Fruit fly (Drosophila melanogaster): Measurements from ENCODE around the gene CG46280.

CG46280 gene

dm6 chr3R:13012351-13012750 is 18.1 kb downstream of the CG46280 start (continued):
- TF ChIP-seq CG2875 (GFP tag; optimal IDR thresholded peaks at IDR 0.05) (no peak), pum (GFP tag; optimal IDR thresholded peaks at IDR 0.05) (peak; percentile 40), Opbp (GFP tag; IDR thresholded peaks at IDR 0.05; ENCODE audit: partially characterized antibody) (no peak), kay (GFP tag; optimal IDR thresholded peaks at IDR 0.05) (peak; percentile 80), CG14014 (GFP tag; IDR thresholded peaks at IDR 0.05) (0 out of 2 replicates have a peak, but pooled peaks have one; percentile 41), gro (GFP tag; optimal IDR thresholded peaks at IDR 0.05) (peak; percentile 61), dysf (GFP tag; IDR thresholded peaks at IDR 0.05) (peak; percentile 77), CG14860 (GFP tag; IDR thresholded peaks at IDR 0.05; ENCODE audit: partially characterized antibody) (no peak), chinmo (GFP tag; IDR thresholded peaks at IDR 0.05; ENCODE audit: partially characterized antibody) (0 out of 4 replicates have a peak, but pooled peaks have one; percentile 67), Side (GFP tag; optimal IDR thresholded peaks at IDR 0.05) (peak; percentile 55), Hr78 (GFP tag; optimal IDR thresholded peaks at IDR 0.05) (peak in 1 of 2 experiments; percentile 11), dmrt99B (tag; optimal IDR thresholded peaks at IDR 0.05) (no peak), HmgD (GFP tag; optimal IDR thresholded peaks at IDR 0.05) (peak; percentile 36), eyg (GFP tag; optimal IDR thresholded peaks at IDR 0.05) (peak; percentile 66), Mrtf (GFP tag; IDR thresholded peaks at IDR 0.05) (0 out of 3 replicates have a peak, but pooled peaks have one; percentile 23), PHDP (tag; optimal IDR thresholded peaks at IDR 0.05) (peak; percentile 38), Sry-β (GFP tag; optimal IDR thresholded peaks at IDR 0.05) (no peak), CG8359 (GFP tag; optimal IDR thresholded peaks at IDR 0.05; ENCODE audit: borderline replicate concordance) (no peak), gem (tag; optimal IDR thresholded peaks at IDR 0.05) (no peak), lbe (GFP tag; optimal IDR thresholded peaks at IDR 0.05) (peak; percentile 76), Bdp1 (GFP tag; optimal IDR thresholded peaks at IDR 0.05) (peak; percentile 51), az2 (GFP tag; optimal IDR thresholded peaks at IDR 0.05) (peak; percentile 3), tio (GFP tag; optimal IDR thresholded peaks at IDR 0.05) (no peak), cas (GFP tag; IDR thresholded peaks at IDR 0.05) (no peak), CG11247 (GFP tag; IDR thresholded peaks at IDR 0.05) (peak; percentile 65), CG2199 (GFP tag; IDR thresholded peaks at IDR 0.05) (peak; percentile 76; the same call in 1 of the 3 replicates), Scr (GFP tag; IDR thresholded peaks at IDR 0.05; ENCODE audit: partially characterized antibody) (no peak), tap (tag; optimal IDR thresholded peaks at IDR 0.05) (no peak), CG11504 (tag; optimal IDR thresholded peaks at IDR 0.05) (peak; percentile 71), HLH3B (GFP tag; IDR thresholded peaks at IDR 0.05) (peak; percentile 72), CG7271 (tag; optimal IDR thresholded peaks at IDR 0.05) (no peak), Sox102F (GFP tag; optimal IDR thresholded peaks at IDR 0.05) (no peak), Dip3 (GFP tag; optimal IDR thresholded peaks at IDR 0.05) (peak; percentile 69), Taf1 (GFP tag; IDR thresholded peaks at IDR 0.05) (no peak), bowl (GFP tag; IDR thresholded peaks at IDR 0.05) (peak; percentile 51; the same call in 1 of the 2 replicates), Rfx (GFP tag; IDR thresholded peaks at IDR 0.05) (peak; percentile 75), CG8765 (GFP tag; IDR thresholded peaks at IDR 0.05) (peak; percentile 60; the same call in 1 of the 2 replicates), sc (optimal IDR thresholded peaks at IDR 0.05) (no peak), sc (GFP tag; optimal IDR thresholded peaks at IDR 0.05) (no peak), crp (GFP tag; optimal IDR thresholded peaks at IDR 0.05) (no peak), CG10654 (GFP tag; optimal IDR thresholded peaks at IDR 0.05) (peak; percentile 16), slbo (GFP tag; IDR thresholded peaks at IDR 0.05) (peak; percentile 84), Lhr (GFP tag; optimal IDR thresholded peaks at IDR 0.05) (no peak), CG9609 (GFP tag; optimal IDR thresholded peaks at IDR 0.05) (peak; percentile 49), CG13624 (GFP tag; optimal IDR thresholded peaks at IDR 0.05) (peak; percentile 60), Sox100B (GFP tag; optimal IDR thresholded peaks at IDR 0.05) (no peak), CG10462 (GFP tag; optimal IDR thresholded peaks at IDR 0.05) (no peak), nom (GFP tag; optimal IDR thresholded peaks at IDR 0.05) (peak; percentile 75), Mad (GFP tag; optimal IDR thresholded peaks at IDR 0.05) (peak; percentile 61), Bgb (GFP tag; IDR thresholded peaks at IDR 0.05; ENCODE audit: partially characterized antibody) (0 out of 2 replicates have a peak, but pooled peaks have one; percentile 17)

All from whole organism, embryonic.